Worm (Caenorhabditis elegans) whole organism, L4 larva: Measurements from ENCODE around the gene tag-273.

Experiments used
- fkh-10 ChIP-seq: fragments of 150-350 bp; optimal IDR thresholded peaks from 2 replicates; lab custom pipeline; 2014; ENCODE audit warnings: missing biosample characterization, missing genetic modification reagents, missing genetic modification characterization
- lin-38 ChIP-seq: fragments of 200-800 bp; sonication (Bioruptor generic); IDR thresholded peaks from 2 replicates; pipeline ENCODE4 v1.3.6; 2022; ENCODE audit warnings: missing genetic modification reagents, missing genetic modification characterization, missing compliant biosample characterization
- mep-1 ChIP-seq: fragments of 150-350 bp; sonication (generic microtip); optimal IDR thresholded peaks from 3 replicates; lab custom pipeline; 2014; ENCODE audit warnings: missing biosample characterization, missing genetic modification characterization
- unc-130 ChIP-seq: sonication (generic microtip); optimal IDR thresholded peaks from 2 replicates; lab custom pipeline; 2016; ENCODE audit warnings: missing genetic modification reagents, missing genetic modification characterization, missing compliant biosample characterization

DNA sequence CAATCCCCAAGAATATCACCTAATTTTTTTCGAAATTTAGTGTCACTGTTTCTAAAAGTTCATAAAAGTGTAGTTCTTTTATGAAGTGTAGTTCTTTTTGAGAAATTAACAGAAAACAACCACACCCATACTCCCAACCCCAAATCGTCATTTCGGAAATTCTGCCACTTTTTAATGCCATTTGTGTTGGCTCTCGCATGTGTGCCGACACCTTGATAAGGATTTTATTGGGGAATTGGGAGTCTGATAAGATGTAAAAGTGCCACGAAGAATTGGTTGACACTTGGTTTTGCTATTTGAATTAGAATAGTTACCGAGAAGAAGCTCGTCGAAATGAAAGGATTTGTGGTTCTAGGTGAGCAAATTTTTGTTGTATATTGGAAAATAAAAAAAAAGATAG is 48.3 kb downstream of the tag-273 start, which contains the start of gene nspg-9:
- TF ChIP-seq unc-130 (no peak), fkh-10 (no peak), lin-38 (GFP tag; lab: Robert Waterston, UW) (no peak), mep-1 (tag; lab: Kevin White, UChicago) (no peak)
